Worm (Caenorhabditis elegans): ENCODE measurements around the gene T02B11.6.
"Not testable (repeated sequence)": the region's sequence is repeated elsewhere in the genome, so short reads cannot be mapped to it uniquely, and the experiment has no call there.

The T02B11.6 gene

ce11 chrV:904232-904983 is 15.3 kb upstream of the T02B11.6 start, which contains the start of gene trm-2A:
trm-2A (plus strand) TSS chrV:904963.
- TF ChIP-seq mls-2 (tag; optimal IDR thresholded peaks at IDR 0.05) = no peak
- no peak for TF ChIP-seq sptf-1 (tag; optimal IDR thresholded peaks at IDR 0.05)
- no peak for TF ChIP-seq snpc-4 (tag; optimal IDR thresholded peaks at IDR 0.05)
- no peak for TF ChIP-seq ceh-83 (GFP tag; optimal IDR thresholded peaks at IDR 0.05)
- no peak for TF ChIP-seq ceh-43 (GFP tag; optimal IDR thresholded peaks at IDR 0.05)
- peak; percentile 50 for TF ChIP-seq ces-1 (GFP tag; optimal IDR thresholded peaks at IDR 0.05)
- peak; percentile 59 for TF ChIP-seq lin-13 (tag; optimal IDR thresholded peaks at IDR 0.05)
- no peak for TF ChIP-seq mab-5 (tag; optimal IDR thresholded peaks at IDR 0.05)
- peak; percentile 51 for TF ChIP-seq lsy-2 (tag; optimal IDR thresholded peaks at IDR 0.05)
- no peak for TF ChIP-seq flh-1 (GFP tag; optimal IDR thresholded peaks at IDR 0.05)
- no peak for TF ChIP-seq nhr-76 (tag; optimal IDR thresholded peaks at IDR 0.05)
- peak; percentile 38 for TF ChIP-seq ceh-39 (tag; optimal IDR thresholded peaks at IDR 0.05)
- peak; percentile 4 for TF ChIP-seq unc-120 (tag; optimal IDR thresholded peaks at IDR 0.05; ENCODE audit: poor library complexity, severe bottlenecking)
- peak; percentile 17 for TF ChIP-seq hlh-1 (tag; optimal IDR thresholded peaks at IDR 0.05)
- TF ChIP-seq pha-4 (tag; optimal IDR thresholded peaks at IDR 0.05) = peak; percentile 63
- no peak for TF ChIP-seq unc-39 (tag; optimal IDR thresholded peaks at IDR 0.05)
- TF ChIP-seq mep-1 (tag; optimal IDR thresholded peaks at IDR 0.05) = peak; percentile 81
- TF ChIP-seq unc-62 (GFP tag; optimal IDR thresholded peaks at IDR 0.05) = no peak
- TF ChIP-seq elt-3 (tag; optimal IDR thresholded peaks at IDR 0.05) = no peak
- TF ChIP-seq zip-8 (tag; optimal IDR thresholded peaks at IDR 0.05) = no peak
- no peak for TF ChIP-seq nhr-12 (tag; optimal IDR thresholded peaks at IDR 0.05)
- TF ChIP-seq nhr-237 (tag; optimal IDR thresholded peaks at IDR 0.05) = peak; percentile 37
- no peak for TF ChIP-seq sem-2 (GFP tag; optimal IDR thresholded peaks at IDR 0.05)

- TF ChIP-seq zip-8 (tag; optimal IDR thresholded peaks at IDR 0.05) (no peak), mep-1 (tag; optimal IDR thresholded peaks at IDR 0.05) (no peak), hlh-1 (tag; optimal IDR thresholded peaks at IDR 0.05) (no peak), tbx-8 (GFP tag; optimal IDR thresholded peaks at IDR 0.05) (no peak), ceh-83 (GFP tag; optimal IDR thresholded peaks at IDR 0.05) (no peak), bed-3 (GFP tag; optimal IDR thresholded peaks at IDR 0.05) (no peak), lin-13 (tag; optimal IDR thresholded peaks at IDR 0.05) (no peak), sem-2 (GFP tag; optimal IDR thresholded peaks at IDR 0.05) (no peak)
Measured at ce11 chrV:903460-903859, 14.3 kb upstream of the T02B11.6 start, which contains the start of gene fmo-5. fmo-5 (minus strand) TSS chrV:903665.

DNA sequence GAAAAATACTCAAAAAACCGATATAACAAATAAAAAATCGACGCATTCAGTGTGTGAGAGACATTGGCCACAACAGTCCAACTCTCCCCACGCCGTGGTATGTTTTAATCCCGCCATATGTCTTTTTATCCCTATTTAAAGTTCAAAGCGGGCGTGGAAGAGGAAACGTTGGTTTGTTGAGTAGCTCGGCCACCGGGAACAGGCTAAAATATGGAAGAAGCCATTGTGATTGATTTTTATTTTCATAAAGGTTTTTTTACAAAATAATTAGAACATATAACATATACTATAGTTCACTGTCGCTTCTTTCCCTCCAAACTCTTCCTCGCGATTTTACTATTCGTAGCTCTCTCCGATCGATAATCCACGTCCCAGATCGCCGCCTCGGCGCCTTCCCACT is 10.0 kb upstream of the T02B11.6 start, which contains the start of gene nas-32:
nas-32 (minus strand) TSS at position 101 of the 400 bp plus-strand sequence.
- no peak for TF ChIP-seq sptf-1 (tag; optimal IDR thresholded peaks at IDR 0.05)
- TF ChIP-seq nhr-237 (tag; optimal IDR thresholded peaks at IDR 0.05) = no peak

DNA sequence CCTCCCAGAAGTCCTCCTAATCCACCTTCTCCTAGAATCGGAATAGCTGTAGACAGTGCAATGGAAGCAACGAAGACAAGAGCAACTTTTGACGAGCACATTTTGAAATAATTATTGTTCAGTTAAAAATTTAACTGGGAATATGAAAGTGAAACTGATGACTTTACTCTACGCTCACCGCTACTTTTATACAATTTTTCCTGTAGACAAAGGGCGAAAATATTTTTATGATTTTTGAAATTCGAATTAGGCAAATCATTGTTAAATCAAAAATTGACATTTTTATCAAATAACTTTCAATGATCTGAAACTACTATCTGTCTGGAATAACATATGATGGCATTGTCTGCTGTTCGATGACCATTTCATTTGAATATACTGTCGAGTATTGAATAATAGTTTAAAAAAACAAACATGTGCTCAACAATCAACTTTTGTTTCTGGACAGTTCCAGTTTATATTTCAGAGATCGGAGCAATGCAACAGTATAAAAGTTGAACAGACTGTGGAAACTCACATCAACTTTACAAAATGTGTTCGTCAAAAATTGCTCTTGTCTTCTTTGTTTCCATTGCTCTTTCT is 4.4 kb upstream of the T02B11.6 start, which contains the start of the genes srlf-23 and srlf-20:
srlf-23 (minus strand) TSS at position 101 of the 582 bp plus-strand sequence.
srlf-20 (plus strand) TSS at position 532 of the 582 bp plus-strand sequence.
- TF ChIP-seq mep-1 (tag; optimal IDR thresholded peaks at IDR 0.05) (no peak), snpc-4 (tag; optimal IDR thresholded peaks at IDR 0.05) (no peak), cnd-1 (tag; optimal IDR thresholded peaks at IDR 0.05) (no peak), ceh-39 (tag; optimal IDR thresholded peaks at IDR 0.05) (no peak), ztf-11 (tag; optimal IDR thresholded peaks at IDR 0.05) (no peak), pha-4 (tag; optimal IDR thresholded peaks at IDR 0.05) (no peak), lsy-2 (tag; optimal IDR thresholded peaks at IDR 0.05) (no peak), mls-2 (tag; optimal IDR thresholded peaks at IDR 0.05) (no peak), nhr-76 (tag; optimal IDR thresholded peaks at IDR 0.05) (no peak)

DNA sequence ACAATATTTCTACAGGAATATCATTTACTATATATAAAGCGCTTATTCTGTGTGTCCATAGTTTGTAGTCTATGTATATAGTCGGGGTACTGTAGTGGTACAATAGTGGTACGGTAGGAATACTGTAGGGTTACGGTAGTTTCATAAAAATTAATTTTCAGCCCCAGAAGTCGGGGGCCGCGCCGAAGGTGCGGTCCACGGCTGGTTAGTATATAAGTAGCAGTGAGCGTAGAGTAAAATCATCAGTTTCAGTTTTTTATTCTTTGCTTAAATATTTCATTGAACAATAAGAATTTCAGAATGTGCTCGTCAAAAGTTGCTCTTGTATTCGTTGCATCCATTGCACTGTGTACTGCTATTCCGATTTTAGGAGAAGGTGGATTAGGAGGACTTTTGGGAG is 1.7 kb upstream of the T02B11.6 start, which contains the start of gene srlf-22:
srlf-22 (plus strand) TSS at position 301 of the 400 bp plus-strand sequence.
- TF ChIP-seq ceh-43 (GFP tag; optimal IDR thresholded peaks at IDR 0.05); nhr-2 (tag; optimal IDR thresholded peaks at IDR 0.05); bed-3 (GFP tag; optimal IDR thresholded peaks at IDR 0.05): not testable (repeated sequence)

Measured in whole organism, mixed stage, embryonic.